Fruit fly (Drosophila melanogaster) whole organism, embryonic: Measurements from ENCODE around the gene Sf3b3.

Experiments used
- Antp ChIP-seq: fragments of 200-800 bp; sonication (Bioruptor generic); optimal IDR thresholded peaks from 3 replicates; lab custom pipeline; 2016; ENCODE audit warnings: missing biosample characterization, missing genetic modification characterization
- Asciz ChIP-seq: fragments of 200-800 bp; sonication (Bioruptor generic); optimal IDR thresholded peaks from 2 replicates; lab custom pipeline; 2017; ENCODE audit warnings: missing biosample characterization, mild to moderate bottlenecking, missing genetic modification characterization, missing genetic modification reagents
- CG10147 ChIP-seq: fragments of 200-800 bp; sonication (Bioruptor generic); optimal IDR thresholded peaks from 2 replicates; lab custom pipeline; 2019; ENCODE audit warnings: missing biosample characterization, mild to moderate bottlenecking, missing genetic modification characterization, moderate library complexity
- CG1024 ChIP-seq: fragments of 200-800 bp; sonication (Bioruptor generic); IDR thresholded peaks from 2 replicates; pipeline ENCODE4 v1.3.6; 2022; ENCODE audit warnings: missing biosample characterization, missing genetic modification characterization
- CG13287 ChIP-seq: fragments of 200-800 bp; sonication (Bioruptor generic); IDR thresholded peaks from 2 replicates; pipeline ENCODE4 v1.3.6; 2022; ENCODE audit warnings: missing biosample characterization, missing genetic modification characterization; ENCODE audit not compliant: partially characterized antibody
- CG15696 ChIP-seq: fragments of 200-800 bp; sonication (Bioruptor generic); optimal IDR thresholded peaks from 2 replicates; lab custom pipeline; 2019; ENCODE audit warnings: missing biosample characterization, mild to moderate bottlenecking, missing genetic modification characterization, moderate library complexity
- CG1647 ChIP-seq: fragments of 200-800 bp; sonication (Bioruptor generic); optimal IDR thresholded peaks from 3 replicates; lab custom pipeline; 2016; ENCODE audit warnings: missing biosample characterization, missing genetic modification characterization
- CG17829 ChIP-seq: fragments of 200-800 bp; optimal IDR thresholded peaks from 2 replicates; lab custom pipeline; 2019; ENCODE audit warnings: missing biosample characterization, mild to moderate bottlenecking, missing genetic modification characterization, moderate library complexity
- CG2116 ChIP-seq: fragments of 200-800 bp; sonication (Bioruptor generic); optimal IDR thresholded peaks from 3 replicates; lab custom pipeline; 2018; ENCODE audit warnings: missing biosample characterization, mild to moderate bottlenecking, missing genetic modification characterization
- CG30403 ChIP-seq: fragments of 200-800 bp; sonication (Bioruptor generic); optimal IDR thresholded peaks from 3 replicates; lab custom pipeline; 2016; ENCODE audit warnings: missing biosample characterization, missing genetic modification characterization
- CG34224 ChIP-seq: fragments of 200-800 bp; sonication (Bioruptor generic); IDR thresholded peaks from 3 replicates; pipeline ENCODE4 v1.3.6; 2022; ENCODE audit warnings: missing biosample characterization, missing genetic modification characterization; ENCODE audit not compliant: partially characterized antibody
- CG3838 ChIP-seq: fragments of 200-800 bp; sonication (Bioruptor generic); optimal IDR thresholded peaks from 3 replicates; lab custom pipeline; 2016; ENCODE audit warnings: missing biosample characterization, missing genetic modification characterization
- CG4730 ChIP-seq: fragments of 200-800 bp; sonication (Bioruptor generic); IDR thresholded peaks from 2 replicates; pipeline ENCODE4 v1.3.6; 2022; ENCODE audit warnings: missing biosample characterization, missing genetic modification characterization
- CG6272 ChIP-seq: fragments of 200-800 bp; sonication (Bioruptor generic); IDR thresholded peaks from 2 replicates; pipeline ENCODE4 v1.3.6; 2022; ENCODE audit warnings: missing biosample characterization, missing genetic modification characterization
- CG6689 ChIP-seq: fragments of 200-800 bp; sonication (Bioruptor generic); IDR thresholded peaks from 2 replicates; pipeline ENCODE4 v1.3.6; 2022; ENCODE audit warnings: missing biosample characterization, missing genetic modification characterization
- CG7987 ChIP-seq: fragments of 200-800 bp; sonication (Bioruptor generic); optimal IDR thresholded peaks from 2 replicates; lab custom pipeline; 2018; ENCODE audit warnings: missing biosample characterization, mild to moderate bottlenecking, missing genetic modification characterization, moderate library complexity
- CG8290 ChIP-seq, 3 experiments: fragments of 200-800 bp; sonication (Bioruptor generic); optimal IDR thresholded peaks; 2 replicates each; lab custom pipeline; 2016 to 2019; ENCODE audit warnings: missing biosample characterization in 3 of 3, missing genetic modification characterization in 3 of 3, mild to moderate bottlenecking in 2 of 3, moderate library complexity in 1 of 3
- CG8478 ChIP-seq: fragments of >200 bp; optimal IDR thresholded peaks from 2 replicates; lab custom pipeline; 2018
- Dip3 ChIP-seq: fragments of 200-800 bp; sonication (Bioruptor generic); optimal IDR thresholded peaks from 3 replicates; lab custom pipeline; 2016; ENCODE audit warnings: missing biosample characterization, missing genetic modification characterization
- HLH3B ChIP-seq: fragments of 200-800 bp; sonication (Bioruptor generic); IDR thresholded peaks from 2 replicates; pipeline ENCODE4 v1.3.6; 2022; ENCODE audit warnings: missing biosample characterization, missing genetic modification characterization
- Hr78 ChIP-seq, 2 experiments: fragments of 200-800 bp in 1 of 2; fragments of >200 bp in 1 of 2; sonication (Bioruptor generic) in 1 of 2; optimal IDR thresholded peaks; 2 replicates each; lab custom pipeline; 2017 to 2019; ENCODE audit warnings: missing biosample characterization in 2 of 2, missing genetic modification characterization in 2 of 2, mild to moderate bottlenecking in 1 of 2, moderate library complexity in 1 of 2
- Kr ChIP-seq: fragments of 200-800 bp; sonication (Bioruptor generic); optimal IDR thresholded peaks from 2 replicates; lab custom pipeline; 2017; ENCODE audit warnings: missing biosample characterization, mild to moderate bottlenecking, missing genetic modification characterization
- Med ChIP-seq: fragments of 200-800 bp; sonication (Bioruptor generic); peaks from one replicate; lab custom pipeline; 2016; ENCODE audit warnings: missing biosample characterization, missing genetic modification characterization, mild to moderate bottlenecking, inconsistent platforms, moderate library complexity
- Oli ChIP-seq: fragments of 200-800 bp; sonication (Bioruptor generic); optimal IDR thresholded peaks from 2 replicates; lab custom pipeline; 2018; ENCODE audit warnings: missing biosample characterization, mild to moderate bottlenecking, missing genetic modification characterization, moderate library complexity
- Opbp ChIP-seq: fragments of 200-800 bp; sonication (Bioruptor generic); IDR thresholded peaks from 3 replicates; pipeline ENCODE4 v1.3.6; 2022; ENCODE audit warnings: missing biosample characterization, missing genetic modification characterization; ENCODE audit not compliant: partially characterized antibody
- Side ChIP-seq: fragments of 200-800 bp; sonication (Bioruptor generic); optimal IDR thresholded peaks from 2 replicates; lab custom pipeline; 2016; ENCODE audit warnings: missing biosample characterization, missing genetic modification characterization
- Sry-β ChIP-seq: fragments of 200-800 bp; sonication (Bioruptor generic); optimal IDR thresholded peaks from 2 replicates; lab custom pipeline; 2018; ENCODE audit warnings: missing biosample characterization, mild to moderate bottlenecking, missing genetic modification characterization, moderate library complexity
- Sry-δ ChIP-seq: fragments of 200-800 bp; sonication (Bioruptor generic); optimal IDR thresholded peaks from 2 replicates; lab custom pipeline; 2016; ENCODE audit warnings: missing biosample characterization, missing genetic modification characterization
- Vsx1 ChIP-seq: fragments of 200-800 bp; sonication (Bioruptor generic); optimal IDR thresholded peaks from 2 replicates; lab custom pipeline; 2017; ENCODE audit warnings: missing biosample characterization, mild to moderate bottlenecking, missing genetic modification characterization, missing genetic modification reagents
- abd-A ChIP-seq: fragments of 200-800 bp; sonication (Bioruptor generic); optimal IDR thresholded peaks from 3 replicates; lab custom pipeline; 2019; ENCODE audit warnings: missing biosample characterization, mild to moderate bottlenecking, missing genetic modification characterization, moderate library complexity
- ara ChIP-seq: fragments of 200-800 bp; sonication (Bioruptor generic); IDR thresholded peaks from 2 replicates; pipeline ENCODE4 v1.3.6; 2022; ENCODE audit warnings: missing biosample characterization, missing genetic modification characterization
- btn ChIP-seq: fragments of 200-800 bp; sonication (Bioruptor generic); optimal IDR thresholded peaks from 2 replicates; lab custom pipeline; 2016; ENCODE audit warnings: missing biosample characterization, missing genetic modification characterization
- dimm ChIP-seq: fragments of 200-800 bp; sonication (Bioruptor generic); IDR thresholded peaks from 2 replicates; pipeline ENCODE4 v1.3.6; 2022; ENCODE audit warnings: missing biosample characterization, missing genetic modification characterization
- ems ChIP-seq: fragments of 200-800 bp; sonication (Bioruptor generic); optimal IDR thresholded peaks from 3 replicates; lab custom pipeline; 2016; ENCODE audit warnings: missing biosample characterization, missing genetic modification characterization
- fd3F ChIP-seq: fragments of 200-800 bp; sonication (Bioruptor generic); optimal IDR thresholded peaks from 2 replicates; lab custom pipeline; 2018; ENCODE audit warnings: missing biosample characterization, mild to moderate bottlenecking, missing genetic modification characterization, moderate library complexity
- inv ChIP-seq: fragments of 200-800 bp; sonication (Bioruptor generic); IDR thresholded peaks from 2 replicates; pipeline ENCODE4 v1.3.6; 2022; ENCODE audit warnings: missing biosample characterization, missing genetic modification characterization; ENCODE audit not compliant: partially characterized antibody
- klu ChIP-seq: fragments of 200-800 bp; sonication (Bioruptor generic); IDR thresholded peaks from 2 replicates; pipeline ENCODE4 v1.3.6; 2022; ENCODE audit warnings: missing biosample characterization, missing genetic modification characterization
- org-1 ChIP-seq: fragments of 200-800 bp; sonication (Bioruptor generic); optimal IDR thresholded peaks from 2 replicates; lab custom pipeline; 2017; ENCODE audit warnings: missing biosample characterization, missing genetic modification characterization
- repo ChIP-seq: fragments of 200-800 bp; sonication (Bioruptor generic); optimal IDR thresholded peaks from 2 replicates; lab custom pipeline; 2016; ENCODE audit warnings: missing biosample characterization, missing genetic modification characterization
- schlank ChIP-seq: fragments of 200-800 bp; sonication (Bioruptor generic); optimal IDR thresholded peaks from 2 replicates; lab custom pipeline; 2018; ENCODE audit warnings: missing biosample characterization, mild to moderate bottlenecking, missing genetic modification characterization
- scrt ChIP-seq: fragments of 200-800 bp; sonication (Bioruptor generic); optimal IDR thresholded peaks from 2 replicates; lab custom pipeline; 2018; ENCODE audit warnings: missing biosample characterization, mild to moderate bottlenecking, missing genetic modification characterization, moderate library complexity
- sens ChIP-seq: fragments of 200-800 bp; sonication (Bioruptor generic); peaks from one replicate; lab custom pipeline; 2016; ENCODE audit warnings: missing biosample characterization, missing genetic modification characterization
- sob ChIP-seq: fragments of 200-800 bp; sonication (Bioruptor generic); IDR thresholded peaks from 2 replicates; pipeline ENCODE4 v1.3.6; 2022; ENCODE audit warnings: missing biosample characterization, missing genetic modification characterization
- sqz ChIP-seq: fragments of 200-800 bp; sonication (Bioruptor generic); optimal IDR thresholded peaks from 3 replicates; lab custom pipeline; 2018; ENCODE audit warnings: missing biosample characterization, mild to moderate bottlenecking, missing genetic modification characterization
- sr ChIP-seq: fragments of 200-800 bp; sonication (Bioruptor generic); IDR thresholded peaks from 3 replicates; pipeline ENCODE4 v1.3.6; 2022; ENCODE audit warnings: missing biosample characterization, missing genetic modification characterization
- sug ChIP-seq: fragments of 200-800 bp; optimal IDR thresholded peaks from 2 replicates; lab custom pipeline; 2019; ENCODE audit warnings: missing biosample characterization, mild to moderate bottlenecking, missing genetic modification characterization, moderate library complexity
- tll ChIP-seq, 2 experiments: fragments of 200-800 bp in 1 of 2; fragments of >200 bp in 1 of 2; sonication (Bioruptor generic) in 1 of 2; optimal IDR thresholded peaks; 2 replicates each; lab custom pipeline; 2017 to 2019; ENCODE audit warnings: missing biosample characterization in 2 of 2, missing genetic modification characterization in 2 of 2, mild to moderate bottlenecking in 1 of 2, moderate library complexity in 1 of 2
- tna ChIP-seq: fragments of 200-800 bp; sonication (Bioruptor generic); IDR thresholded peaks from 2 replicates; pipeline ENCODE4 v1.3.6; 2022; ENCODE audit warnings: missing biosample characterization, missing genetic modification characterization; ENCODE audit not compliant: partially characterized antibody

Gene Sf3b3

DNA sequence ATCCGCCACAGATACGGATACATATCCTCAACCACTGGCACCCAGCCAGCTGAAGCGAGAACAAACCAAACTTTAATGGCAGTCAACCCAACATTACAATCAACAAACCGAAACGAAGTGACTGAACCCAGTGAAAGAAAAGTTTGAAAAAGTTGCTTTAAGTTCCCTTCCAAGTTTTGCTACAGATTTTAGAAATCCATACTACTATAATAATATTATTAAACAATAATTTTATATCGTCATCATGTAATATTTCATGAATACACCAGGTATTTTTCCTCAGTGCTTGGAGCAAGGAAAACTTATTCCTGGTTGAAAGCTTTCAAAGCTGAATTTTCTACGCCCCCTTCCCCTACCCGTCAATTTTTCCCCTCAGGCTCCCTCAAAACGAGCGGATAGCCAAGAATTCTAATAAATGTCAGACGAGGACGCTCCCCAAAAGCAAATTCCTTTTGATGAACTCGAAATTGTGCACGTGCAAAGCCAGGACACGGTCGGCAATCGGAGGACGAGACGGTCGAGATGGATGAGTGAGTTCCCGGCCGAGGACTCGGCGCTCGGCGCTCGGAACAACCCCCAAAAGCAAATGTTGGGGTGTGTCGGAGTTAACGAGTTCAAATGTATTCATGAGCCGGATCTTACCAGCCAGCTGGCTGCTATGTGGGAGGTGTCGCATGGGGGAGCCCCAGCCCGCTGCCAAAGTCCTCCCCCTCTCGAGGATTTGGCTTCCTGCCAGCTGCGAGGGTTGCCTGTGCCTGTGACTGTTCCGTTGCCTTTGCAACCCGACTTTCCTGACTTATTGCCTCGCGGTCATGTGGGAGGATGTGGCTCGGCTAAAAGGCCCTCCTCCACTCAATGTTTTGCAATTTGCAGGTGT is 36.0 kb downstream of the Sf3b3 start (continued):
- TF ChIP-seq CG3838 (GFP tag; lab: Kevin White, UChicago) (no peak), Sry-δ (GFP tag; lab: Kevin White, UChicago) (no peak), fd3F (GFP tag; lab: Kevin White, UChicago) (no peak), Med (GFP tag; lab: Kevin White, UChicago) (peak; percentile 59), Antp (GFP tag; lab: Kevin White, UChicago) (peak; percentile 6), Opbp (GFP tag; lab: Robert Waterston, UW) (no peak), Oli (tag; lab: Kevin White, UChicago) (peak; percentile 50), CG2116 (GFP tag; lab: Kevin White, UChicago) (no peak), Vsx1 (peak; percentile 28), ems (no peak), CG8290 (GFP tag; optimal IDR thresholded peaks at IDR 0.05; lab: Kevin White, UChicago) (no peak), CG8290 (tag; optimal IDR thresholded peaks at IDR 0.05; lab: Kevin White, UChicago) (no peak), CG6689 (GFP tag; lab: Robert Waterston, UW) (peak; percentile 56), CG1024 (GFP tag; lab: Robert Waterston, UW) (no peak; the same call in 1 of the 2 replicates), CG30403 (GFP tag; lab: Kevin White, UChicago) (peak; percentile 35), CG10147 (GFP tag; lab: Kevin White, UChicago) (peak; percentile 69), Asciz (GFP tag; lab: Kevin White, UChicago) (peak; percentile 47), repo (GFP tag; lab: Kevin White, UChicago) (no peak), schlank (tag; lab: Kevin White, UChicago) (no peak), sens (GFP tag; lab: Kevin White, UChicago) (no peak), org-1 (GFP tag; lab: Kevin White, UChicago) (peak; percentile 43), sqz (peak; percentile 29), HLH3B (GFP tag; lab: Robert Waterston, UW) (peak; percentile 82), CG8478 (lab: Kevin White, UChicago) (no peak), CG15696 (tag; lab: Kevin White, UChicago) (peak; percentile 23), CG34224 (GFP tag; lab: Robert Waterston, UW) (no peak), Side (no peak), btn (GFP tag; lab: Kevin White, UChicago) (no peak), Hr78 (GFP tag; optimal IDR thresholded peaks at IDR 0.05; lab: Kevin White, UChicago) (no peak), Dip3 (GFP tag; lab: Kevin White, UChicago) (no peak), tll (GFP tag; optimal IDR thresholded peaks at IDR 0.05; lab: Kevin White, UChicago) (no peak), Kr (GFP tag; lab: Kevin White, UChicago) (no peak), CG17829 (peak; percentile 53), CG6272 (GFP tag; lab: Robert Waterston, UW) (peak; percentile 44; the same call in 1 of the 2 replicates), ara (peak; percentile 28; the same call in 1 of the 2 replicates), abd-A (tag; lab: Kevin White, UChicago) (peak; percentile 85), inv (GFP tag; lab: Robert Waterston, UW) (no peak), CG1647 (no peak), tna (GFP tag; lab: Robert Waterston, UW) (no peak), Sry-β (GFP tag; lab: Kevin White, UChicago) (no peak), CG7987 (GFP tag; lab: Kevin White, UChicago) (peak; percentile 36), sug (tag; lab: Kevin White, UChicago) (no peak), dimm (no peak), sr (no peak), scrt (peak; percentile 69), CG4730 (GFP tag; lab: Robert Waterston, UW) (peak; percentile 63), klu (GFP tag; lab: Robert Waterston, UW) (0 out of 2 replicates have a peak, but pooled peaks have one; percentile 13), CG13287 (GFP tag; lab: Robert Waterston, UW) (no peak), sob (peak; percentile 78)
